Fruit fly (Drosophila melanogaster): ENCODE data around the gene mor.

DNA sequence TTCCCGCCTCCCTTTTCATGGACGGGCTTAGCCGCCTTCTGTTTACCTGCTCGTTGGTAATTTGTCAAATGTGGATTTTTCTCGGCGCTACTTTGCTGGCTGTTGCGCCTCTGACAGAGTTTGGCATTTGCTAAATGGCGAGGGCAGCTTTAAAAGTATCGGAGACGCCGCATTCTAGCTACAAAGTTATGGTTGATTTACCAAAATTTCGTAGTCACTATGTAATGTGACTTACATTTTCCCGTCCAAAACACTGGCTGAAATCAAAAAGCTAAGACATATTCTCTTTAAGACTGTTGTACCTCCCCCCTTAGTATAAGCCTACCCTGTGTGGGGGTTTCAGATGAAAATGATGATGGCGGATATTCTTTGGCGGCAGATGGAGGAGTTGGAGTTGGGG is 25.1 kb downstream of the mor start:
- TF ChIP-seq CG7357 (GFP tag; IDR thresholded peaks at IDR 0.05) (no peak), pho (GFP tag; optimal IDR thresholded peaks at IDR 0.05) (no peak), CG13624 (GFP tag; optimal IDR thresholded peaks at IDR 0.05) (no peak), CG8944 (GFP tag; optimal IDR thresholded peaks at IDR 0.05) (no peak), Fer1 (GFP tag; optimal IDR thresholded peaks at IDR 0.05) (no peak), Usf (GFP tag; optimal IDR thresholded peaks at IDR 0.05) (no peak), Nf-YC (tag; optimal IDR thresholded peaks at IDR 0.05) (no peak), dan (GFP tag; IDR thresholded peaks at IDR 0.05) (no peak), CG12071 (GFP tag; optimal IDR thresholded peaks at IDR 0.05) (no peak)

Data from whole organism, embryonic.